Worm (Caenorhabditis elegans): ENCODE results near the gene C40A11.6.

- TF ChIP-seq nhr-76 (tag; optimal IDR thresholded peaks at IDR 0.05) (no peak), ces-1 (GFP tag; optimal IDR thresholded peaks at IDR 0.05) (no peak), elt-3 (tag; optimal IDR thresholded peaks at IDR 0.05) (no peak), snpc-4 (tag; optimal IDR thresholded peaks at IDR 0.05) (no peak), mab-5 (tag; optimal IDR thresholded peaks at IDR 0.05) (no peak), ceh-39 (tag; optimal IDR thresholded peaks at IDR 0.05) (no peak), nhr-237 (tag; optimal IDR thresholded peaks at IDR 0.05) (no peak), unc-62 (GFP tag; optimal IDR thresholded peaks at IDR 0.05) (no peak), pha-4 (tag; optimal IDR thresholded peaks at IDR 0.05) (no peak), nhr-28 (tag; optimal IDR thresholded peaks at IDR 0.05) (no peak), ceh-83 (GFP tag; optimal IDR thresholded peaks at IDR 0.05) (no peak), sptf-1 (tag; optimal IDR thresholded peaks at IDR 0.05) (no peak)
Measured at ce11 chrII:2122091-2122490, 23.4 kb downstream of the C40A11.6 start, which contains the start of gene math-37.
